Worm (Caenorhabditis elegans) whole organism, L1 larva: ENCODE data around the gene eat-6.

Source experiments
- C04F5.9 ChIP-seq: sonication (generic microtip); optimal IDR thresholded peaks from 2 replicates; lab custom pipeline; 2016; ENCODE audit warnings: missing genetic modification characterization, missing compliant biosample characterization
- C16A3.4 ChIP-seq: fragments of 150-350 bp; optimal IDR thresholded peaks from 2 replicates; lab custom pipeline; 2014; ENCODE audit warnings: missing biosample characterization, missing genetic modification characterization
- C34B4.2 ChIP-seq: sonication (generic microtip); optimal IDR thresholded peaks from 2 replicates; lab custom pipeline; 2017; ENCODE audit warnings: mild to moderate bottlenecking, missing genetic modification characterization, missing compliant biosample characterization
- aly-2 ChIP-seq: fragments of 150-350 bp; optimal IDR thresholded peaks from 2 replicates; lab custom pipeline; 2014; ENCODE audit warnings: missing biosample characterization, missing genetic modification characterization
- ama-1 ChIP-seq: fragments of 150-350 bp; optimal IDR thresholded peaks from 2 replicates; lab custom pipeline; 2014
- ceh-63 ChIP-seq: fragments of 200-800 bp; sonication (Bioruptor generic); optimal IDR thresholded peaks from 2 replicates; lab custom pipeline; 2018; ENCODE audit warnings: mild to moderate bottlenecking, missing genetic modification characterization, missing compliant biosample characterization
- ceh-8 ChIP-seq: fragments of 200-800 bp; sonication (Bioruptor generic); optimal IDR thresholded peaks from 2 replicates; lab custom pipeline; 2018; ENCODE audit warnings: mild to moderate bottlenecking, missing genetic modification characterization, moderate library complexity, missing compliant biosample characterization
- ceh-82 ChIP-seq, 3 experiments: fragments of 150-350 bp in 1 of 3; sonication (generic microtip) in 2 of 3; optimal IDR thresholded peaks; 2 replicates each; lab custom pipeline; 2014 to 2017; ENCODE audit warnings: missing biosample characterization in 3 of 3, missing genetic modification characterization in 3 of 3
- ceh-88 ChIP-seq: fragments of 200-800 bp; sonication (Bioruptor generic); IDR thresholded peaks from 2 replicates; pipeline ENCODE4 v1.3.6; 2022; ENCODE audit warnings: missing genetic modification characterization, missing compliant biosample characterization
- ces-1 ChIP-seq: fragments of 150-350 bp; optimal IDR thresholded peaks from 2 replicates; lab custom pipeline; 2014; ENCODE audit warnings: missing biosample characterization, missing genetic modification reagents, missing genetic modification characterization
- efl-1 ChIP-seq, 4 experiments: fragments of 150-350 bp; optimal IDR thresholded peaks in 3 of 4; peaks in 1 of 4; 1 replicate in 1 of 4; 2 replicates in 3 of 4; lab custom pipeline; 2014; ENCODE audit warnings: missing biosample characterization in 2 of 4, missing genetic modification characterization in 2 of 4, missing genetic modification reagents in 2 of 4
- efl-3 ChIP-seq: fragments of 200-800 bp; sonication (Bioruptor generic); optimal IDR thresholded peaks from 2 replicates; lab custom pipeline; 2018; ENCODE audit warnings: mild to moderate bottlenecking, missing genetic modification characterization, missing compliant biosample characterization
- egl-27 ChIP-seq, 2 experiments: fragments of 150-350 bp in 1 of 2; sonication (generic microtip); optimal IDR thresholded peaks; 3 replicates each; lab custom pipeline; 2017 to 2018; ENCODE audit warnings: missing biosample characterization in 2 of 2, missing genetic modification characterization in 2 of 2, missing genetic modification reagents in 2 of 2
- elt-2 ChIP-seq: sonication (generic microtip); optimal IDR thresholded peaks from 2 replicates; lab custom pipeline; 2016; ENCODE audit warnings: missing genetic modification characterization, mild to moderate bottlenecking, inconsistent platforms, missing compliant biosample characterization, missing genetic modification reagents
- fkh-4 ChIP-seq: sonication (generic microtip); optimal IDR thresholded peaks from 2 replicates; lab custom pipeline; 2016; ENCODE audit warnings: missing compliant biosample characterization, missing genetic modification characterization, borderline replicate concordance
- fos-1 ChIP-seq: fragments of 150-350 bp; optimal IDR thresholded peaks from 2 replicates; lab custom pipeline; 2014; ENCODE audit warnings: missing biosample characterization, missing genetic modification characterization
- hpl-2 ChIP-seq: fragments of 150-350 bp; optimal IDR thresholded peaks from 2 replicates; lab custom pipeline; 2014; ENCODE audit warnings: missing biosample characterization, missing genetic modification reagents, missing genetic modification characterization
- irx-1 ChIP-seq: sonication (generic microtip); optimal IDR thresholded peaks from 2 replicates; lab custom pipeline; 2016; ENCODE audit warnings: missing genetic modification characterization, missing compliant biosample characterization
- isw-1 ChIP-seq: fragments of 200-800 bp; sonication (Bioruptor generic); IDR thresholded peaks from 2 replicates; pipeline ENCODE4 v1.3.6; 2022; ENCODE audit warnings: missing genetic modification characterization, missing compliant biosample characterization
- lin-13 ChIP-seq: fragments of 150-350 bp; optimal IDR thresholded peaks from 2 replicates; lab custom pipeline; 2014; ENCODE audit warnings: missing biosample characterization, missing genetic modification reagents, missing genetic modification characterization
- lin-15B ChIP-seq: fragments of 150-350 bp; sonication (generic microtip); optimal IDR thresholded peaks from 3 replicates; lab custom pipeline; 2014; ENCODE audit warnings: missing biosample characterization, missing genetic modification characterization
- lin-35 ChIP-seq, 2 experiments: fragments of 150-350 bp; optimal IDR thresholded peaks; 2 replicates each; lab custom pipeline; 2014; ENCODE audit warnings: missing biosample characterization in 2 of 2, missing genetic modification characterization in 2 of 2, missing genetic modification reagents in 2 of 2
- lin-39 ChIP-seq: fragments of 150-350 bp; optimal IDR thresholded peaks from 2 replicates; lab custom pipeline; 2014; ENCODE audit warnings: missing biosample characterization, missing genetic modification reagents, missing genetic modification characterization
- lsy-2 ChIP-seq, 2 experiments: fragments of 150-350 bp; optimal IDR thresholded peaks; 2 replicates each; lab custom pipeline; 2014; ENCODE audit warnings: missing biosample characterization in 2 of 2, missing genetic modification characterization in 2 of 2
- mab-9 ChIP-seq: fragments of 200-800 bp; sonication (Bioruptor generic); IDR thresholded peaks from 2 replicates; pipeline ENCODE4 v1.3.6; 2022; ENCODE audit warnings: missing genetic modification reagents, missing genetic modification characterization, missing compliant biosample characterization
- mdl-1 ChIP-seq, 2 experiments: fragments of 150-350 bp; optimal IDR thresholded peaks; 2 replicates each; lab custom pipeline; 2014 to 2017; ENCODE audit warnings: missing biosample characterization in 2 of 2, missing genetic modification characterization in 2 of 2, inconsistent platforms in 1 of 2
- mef-2 ChIP-seq: fragments of 150-350 bp; optimal IDR thresholded peaks from 2 replicates; lab custom pipeline; 2014; ENCODE audit warnings: missing biosample characterization, missing genetic modification characterization
- nhr-11 ChIP-seq: fragments of 150-350 bp; optimal IDR thresholded peaks from 2 replicates; lab custom pipeline; 2014; ENCODE audit warnings: missing biosample characterization, missing genetic modification characterization
- nhr-19 ChIP-seq: fragments of 200-800 bp; sonication (Bioruptor generic); conservative IDR thresholded peaks from 2 replicates; pipeline ENCODE4 v1.3.6; 2022; ENCODE audit warnings: missing genetic modification characterization, missing compliant biosample characterization
- nhr-20 ChIP-seq: sonication (generic microtip); optimal IDR thresholded peaks from 2 replicates; lab custom pipeline; 2016; ENCODE audit warnings: mild to moderate bottlenecking, missing genetic modification characterization, missing compliant biosample characterization
- nhr-237 ChIP-seq: fragments of 150-350 bp; optimal IDR thresholded peaks from 2 replicates; lab custom pipeline; 2014; ENCODE audit warnings: missing biosample characterization, missing genetic modification characterization
- nhr-71 ChIP-seq: sonication (generic microtip); optimal IDR thresholded peaks from 2 replicates; lab custom pipeline; 2016; ENCODE audit warnings: mild to moderate bottlenecking, missing genetic modification characterization, moderate library complexity, missing compliant biosample characterization
- nhr-76 ChIP-seq: sonication (generic microtip); optimal IDR thresholded peaks from 2 replicates; lab custom pipeline; 2017; ENCODE audit warnings: missing biosample characterization, missing genetic modification characterization
- nhr-77 ChIP-seq: fragments of 150-350 bp; optimal IDR thresholded peaks from 2 replicates; lab custom pipeline; 2014; ENCODE audit warnings: missing biosample characterization, missing genetic modification characterization
- nhr-84 ChIP-seq: sonication (generic microtip); optimal IDR thresholded peaks from 2 replicates; lab custom pipeline; 2017; ENCODE audit warnings: missing biosample characterization, missing genetic modification characterization
- nhr-90 ChIP-seq: sonication (generic microtip); optimal IDR thresholded peaks from 2 replicates; lab custom pipeline; 2016; ENCODE audit warnings: mild to moderate bottlenecking, missing genetic modification characterization, missing compliant biosample characterization; ENCODE audit not compliant: poor library complexity
- pqm-1 ChIP-seq: sonication (generic microtip); optimal IDR thresholded peaks from 3 replicates; lab custom pipeline; 2017; ENCODE audit warnings: missing biosample characterization, missing genetic modification characterization
- rnt-1 ChIP-seq: sonication (generic microtip); optimal IDR thresholded peaks from 2 replicates; lab custom pipeline; 2016; ENCODE audit warnings: mild to moderate bottlenecking, missing genetic modification characterization, moderate library complexity, missing compliant biosample characterization
- sup-37 ChIP-seq: fragments of 200-800 bp; sonication (Bioruptor generic); optimal IDR thresholded peaks from 2 replicates; lab custom pipeline; 2018; ENCODE audit warnings: mild to moderate bottlenecking, missing genetic modification characterization, missing compliant biosample characterization
- zip-4 ChIP-seq: fragments of 200-800 bp; sonication (Bioruptor generic); optimal IDR thresholded peaks from 2 replicates; lab custom pipeline; 2018; ENCODE audit warnings: mild to moderate bottlenecking, missing genetic modification characterization, moderate library complexity, missing compliant biosample characterization
- ztf-11 ChIP-seq, 2 experiments: sonication (generic microtip); optimal IDR thresholded peaks; 2 replicates each; lab custom pipeline; 2016 to 2017; ENCODE audit warnings: missing genetic modification characterization in 2 of 2, missing biosample characterization in 1 of 2, missing compliant biosample characterization in 1 of 2
- ztf-4 ChIP-seq: fragments of 150-350 bp; optimal IDR thresholded peaks from 2 replicates; lab custom pipeline; 2014; ENCODE audit warnings: missing biosample characterization, missing genetic modification characterization

The eat-6 gene

ce11 chrV:13081197-13081747 is 48.5 kb downstream of the eat-6 start (continued):
- TF ChIP-seq zip-4 (no peak), nhr-11 (tag; lab: Kevin White, UChicago) (peak; percentile 47), elt-2 (tag; lab: Kevin White, UChicago) (peak; percentile 62), hpl-2 (no peak), ztf-11 (tag; optimal IDR thresholded peaks at IDR 0.05; lab: Kevin White, UChicago) (no peak), egl-27 (tag; optimal IDR thresholded peaks at IDR 0.05; lab: Kevin White, UChicago) (peak; percentile 53 to 65), efl-1 (optimal IDR thresholded peaks at IDR 0.05; lab: Kevin White, UChicago) (peak in 1 of 2 experiments; percentile 26), efl-1 (GFP tag; optimal IDR thresholded peaks at IDR 0.05 in 1 of 2; lab: Kevin White, UChicago) (peak in 1 of 2 experiments; percentile 89), ceh-8 (GFP tag; lab: Kevin White, UChicago) (no peak), nhr-84 (tag; lab: Kevin White, UChicago) (no peak), nhr-71 (tag; lab: Kevin White, UChicago) (peak; percentile 97), nhr-76 (tag; lab: Kevin White, UChicago) (no peak), lin-15B (tag; lab: Kevin White, UChicago) (no peak), ama-1 (lab: Kevin White, UChicago) (no peak), nhr-237 (tag; lab: Kevin White, UChicago) (no peak), nhr-19 (GFP tag; lab: Robert Waterston, UW) (peak; percentile 97), sup-37 (GFP tag; lab: Kevin White, UChicago) (no peak), ztf-4 (tag; lab: Kevin White, UChicago) (peak; percentile 69), ceh-88 (peak; percentile 44; the same call in 1 of the 2 replicates), nhr-20 (tag; lab: Kevin White, UChicago) (peak; percentile 99), nhr-77 (tag; lab: Kevin White, UChicago) (peak; percentile 36), pqm-1 (no peak), lsy-2 (tag; optimal IDR thresholded peaks at IDR 0.05; lab: Kevin White, UChicago) (peak; percentile 57 to 73), fkh-4 (tag; lab: Kevin White, UChicago) (no peak), C34B4.2 (no peak), fos-1 (tag; lab: Kevin White, UChicago) (no peak), ces-1 (GFP tag; lab: Kevin White, UChicago) (no peak), mdl-1 (tag; optimal IDR thresholded peaks at IDR 0.05; lab: Kevin White, UChicago) (peak; percentile 34 to 84), C16A3.4 (tag; lab: Kevin White, UChicago) (peak; percentile 3), efl-3 (GFP tag; lab: Kevin White, UChicago) (peak; percentile 91), irx-1 (tag; lab: Kevin White, UChicago) (peak; percentile 87), mab-9 (GFP tag; lab: Robert Waterston, UW) (no peak), C04F5.9 (peak; percentile 40), lin-13 (no peak), mef-2 (tag; lab: Kevin White, UChicago) (no peak), ceh-63 (GFP tag; lab: Kevin White, UChicago) (no peak), aly-2 (tag; lab: Kevin White, UChicago) (no peak), lin-39 (tag; lab: Kevin White, UChicago) (peak; percentile 75), nhr-90 (tag; lab: Kevin White, UChicago) (peak; percentile 94), rnt-1 (tag; lab: Kevin White, UChicago) (no peak), isw-1 (GFP tag; lab: Robert Waterston, UW) (no peak), lin-35 (GFP tag; optimal IDR thresholded peaks at IDR 0.05; lab: Kevin White, UChicago) (peak; percentile 5 to 71), ceh-82 (tag; optimal IDR thresholded peaks at IDR 0.05; lab: Kevin White, UChicago) (peak in 2 of 3 experiments; percentile 2 to 25)
